Worm (Caenorhabditis elegans) whole organism, early embryonic: ENCODE measurements around the gene T09F5.10.

Source experiments
- F13C5.2 ChIP-seq: sonication (generic microtip); optimal IDR thresholded peaks from 2 replicates; lab custom pipeline; 2017; ENCODE audit warnings: mild to moderate bottlenecking, missing genetic modification characterization, inconsistent platforms, missing compliant biosample characterization
- ama-1 ChIP-seq: fragments of 150-350 bp; optimal IDR thresholded peaks from 2 replicates; lab custom pipeline; 2014
- ceh-13 ChIP-seq: fragments of 200-800 bp; sonication (Bioruptor generic); optimal IDR thresholded peaks from 2 replicates; lab custom pipeline; 2018; ENCODE audit warnings: mild to moderate bottlenecking, missing genetic modification characterization, missing compliant biosample characterization
- ceh-36 ChIP-seq: sonication (generic microtip); optimal IDR thresholded peaks from 2 replicates; lab custom pipeline; 2016; ENCODE audit warnings: missing genetic modification characterization, inconsistent platforms, missing compliant biosample characterization
- flt-1 ChIP-seq: fragments of 200-800 bp; sonication (Bioruptor generic); IDR thresholded peaks from 2 replicates; pipeline ENCODE4 v1.3.6; 2022; ENCODE audit warnings: missing genetic modification characterization, missing compliant biosample characterization
- pes-1 ChIP-seq: fragments of 200-800 bp; sonication (Bioruptor generic); IDR thresholded peaks from 2 replicates; pipeline ENCODE4 v1.3.6; 2022; ENCODE audit warnings: missing genetic modification reagents, missing genetic modification characterization, missing compliant biosample characterization
- tbx-37 ChIP-seq: fragments of 200-800 bp; sonication (Bioruptor generic); conservative IDR thresholded peaks from 2 replicates; pipeline ENCODE4 v1.3.6; 2022; ENCODE audit warnings: missing genetic modification reagents, missing genetic modification characterization, missing compliant biosample characterization

DNA sequence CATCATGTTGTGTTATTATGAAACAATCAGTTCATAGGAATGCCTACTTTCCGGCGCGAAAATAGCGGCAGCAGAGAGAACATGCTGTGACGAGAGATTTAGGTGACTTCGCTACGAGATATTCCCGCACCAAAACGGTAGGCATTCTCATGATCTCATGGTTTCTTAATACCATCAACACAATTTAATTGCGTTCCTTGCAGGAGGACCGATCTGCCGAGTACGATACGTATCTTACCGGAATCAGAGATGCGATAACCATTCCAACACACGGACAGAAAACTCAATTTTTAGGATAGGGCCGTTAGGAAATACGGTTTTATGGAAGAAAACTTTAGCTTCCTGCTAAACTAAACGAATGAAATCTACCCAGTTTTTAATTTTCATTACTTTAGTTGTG is 31.1 kb upstream of the T09F5.10 start, which contains the start of gene T09F5.1:
- TF ChIP-seq tbx-37 (GFP tag; lab: Robert Waterston, UW) = no peak
- no peak for TF ChIP-seq ama-1 (lab: Kevin White, UChicago)
- no peak for TF ChIP-seq F13C5.2 (tag; lab: Kevin White, UChicago)
- no peak for TF ChIP-seq ceh-13
- TF ChIP-seq ceh-36 (tag; lab: Kevin White, UChicago) = no peak
- no peak for TF ChIP-seq flt-1 (GFP tag; lab: Robert Waterston, UW)
- no peak for TF ChIP-seq pes-1
